Worm (Caenorhabditis elegans): ENCODE data around the gene W06G6.2.

Gene W06G6.2

DNA sequence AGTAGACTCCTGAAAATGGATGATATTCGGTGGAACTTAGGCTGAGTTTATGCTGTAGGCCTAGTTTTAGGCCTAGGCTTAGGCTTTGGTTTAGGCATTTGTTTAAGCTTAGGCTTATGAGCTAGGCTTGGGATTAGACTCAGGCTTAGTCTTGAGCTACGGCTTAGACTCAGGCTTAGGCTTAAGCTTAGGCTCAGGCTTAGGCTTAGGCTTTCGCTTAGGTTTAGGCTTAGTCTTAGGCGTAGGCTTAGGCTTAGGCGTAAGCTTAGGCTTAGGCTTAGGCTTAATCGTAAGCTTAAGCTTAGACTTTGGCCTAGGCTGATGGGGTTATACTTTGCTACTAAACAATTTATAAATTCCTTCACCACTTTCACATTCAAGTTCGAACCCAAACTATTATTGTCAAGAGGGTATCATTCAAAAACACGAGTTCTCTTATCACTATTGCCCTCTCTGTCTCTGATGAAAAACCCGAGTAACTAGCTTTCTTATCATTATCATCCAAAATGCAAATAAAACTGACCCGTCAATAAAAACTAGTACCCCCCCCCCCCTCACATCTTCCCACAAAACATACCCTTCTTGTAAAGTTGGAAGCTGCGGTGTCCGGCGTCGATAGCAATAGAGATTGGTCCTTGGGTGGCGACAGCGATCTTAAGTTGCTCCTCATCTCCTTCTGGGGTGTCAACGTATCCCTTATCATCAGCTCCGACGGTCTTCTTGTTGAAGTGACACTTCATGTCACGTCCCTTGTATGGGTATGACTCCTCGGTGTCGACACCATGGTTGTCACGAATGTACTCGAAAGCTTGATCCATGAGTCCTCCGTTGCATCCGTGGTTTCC lies 35.9 kb upstream of the W06G6.2 start (continued):
- TF ChIP-seq dpl-1 (GFP tag; optimal IDR thresholded peaks at IDR 0.05) = no peak
- TF ChIP-seq hif-1 (tag; optimal IDR thresholded peaks at IDR 0.05) = no peak
- no peak for TF ChIP-seq lin-39 (tag; optimal IDR thresholded peaks at IDR 0.05)
- no peak for TF ChIP-seq set-16 (GFP tag; IDR thresholded peaks at IDR 0.05)
- TF ChIP-seq ZK546.5 (tag; optimal IDR thresholded peaks at IDR 0.05) = no peak
- no peak for TF ChIP-seq egl-43 (GFP tag; IDR thresholded peaks at IDR 0.05)
- TF ChIP-seq vab-7 (GFP tag; IDR thresholded peaks at IDR 0.05) = no peak
- no peak for TF ChIP-seq nhr-10 (tag; optimal IDR thresholded peaks at IDR 0.05)
- no peak for TF ChIP-seq unc-39 (tag; optimal IDR thresholded peaks at IDR 0.05)
- TF ChIP-seq saeg-2 (GFP tag; IDR thresholded peaks at IDR 0.05) = 0 out of 2 replicates have a peak, but pooled peaks have one; percentile 22
- no peak for TF ChIP-seq madf-9 (GFP tag; conservative IDR thresholded peaks at IDR 0.05)
- TF ChIP-seq ceh-32 (tag; optimal IDR thresholded peaks at IDR 0.05; ENCODE audit: poor library complexity) = no peak
- TF ChIP-seq unc-62 (GFP tag; optimal IDR thresholded peaks at IDR 0.05 in 1 of 2) = peak; percentile 2 to 84
- no peak for TF ChIP-seq unc-62 (tag; optimal IDR thresholded peaks at IDR 0.05)
- TF ChIP-seq Y48G9A.11 (GFP tag; IDR thresholded peaks at IDR 0.05) = no peak
- TF ChIP-seq mdt-29 (GFP tag; IDR thresholded peaks at IDR 0.05) = peak; percentile 10; the same call in 1 of the 2 replicates
- TF ChIP-seq pha-4 (GFP tag; IDR thresholded peaks at IDR 0.05) = peak; percentile 64; the same call in 1 of the 2 replicates
- no peak for TF ChIP-seq pha-4 (tag; optimal IDR thresholded peaks at IDR 0.05)
- TF ChIP-seq lin-13 (GFP tag; optimal IDR thresholded peaks at IDR 0.05) = no peak
- no peak for TF ChIP-seq mdl-1 (tag; optimal IDR thresholded peaks at IDR 0.05)
- TF ChIP-seq ceh-20 (GFP tag; IDR thresholded peaks at IDR 0.05) = no peak
- TF ChIP-seq nhr-76 (tag; optimal IDR thresholded peaks at IDR 0.05) = no peak
- TF ChIP-seq snpc-4 (tag; optimal IDR thresholded peaks at IDR 0.05) = no peak
- TF ChIP-seq aly-2 (tag; optimal IDR thresholded peaks at IDR 0.05) = no peak
- TF ChIP-seq sdz-12 (GFP tag; optimal IDR thresholded peaks at IDR 0.05) = no peak
- TF ChIP-seq F37D6.2 (tag; optimal IDR thresholded peaks at IDR 0.05) = no peak
- TF ChIP-seq hlh-30 (tag; optimal IDR thresholded peaks at IDR 0.05; ENCODE audit: insufficient read depth) = peak; percentile 43
- no peak for TF ChIP-seq duxl-1 (tag; optimal IDR thresholded peaks at IDR 0.05; ENCODE audit: poor library complexity)
- TF ChIP-seq daf-8 (GFP tag; IDR thresholded peaks at IDR 0.05) = no peak
- TF ChIP-seq pqm-1 (tag; optimal IDR thresholded peaks at IDR 0.05) = peak; percentile 81
- no peak for TF ChIP-seq F26F4.8 (GFP tag; conservative IDR thresholded peaks at IDR 0.05)
- TF ChIP-seq ceh-62 (tag; optimal IDR thresholded peaks at IDR 0.05) = no peak
- no peak for TF ChIP-seq Y75B8A.6 (GFP tag; IDR thresholded peaks at IDR 0.05)
- no peak for TF ChIP-seq zfp-2 (tag; optimal IDR thresholded peaks at IDR 0.05)
- no peak for TF ChIP-seq arid-1 (GFP tag; conservative IDR thresholded peaks at IDR 0.05)
- TF ChIP-seq snpc-1.2 (GFP tag; IDR thresholded peaks at IDR 0.05) = no peak
- TF ChIP-seq nhr-28 (tag; optimal IDR thresholded peaks at IDR 0.05) = peak; percentile 69
- no peak for TF ChIP-seq egl-27 (tag; optimal IDR thresholded peaks at IDR 0.05)
- TF ChIP-seq T20F7.1 (GFP tag; optimal IDR thresholded peaks at IDR 0.05) = peak; percentile 32
- TF ChIP-seq nhr-42 (GFP tag; IDR thresholded peaks at IDR 0.05) = no peak
- no peak for TF ChIP-seq lin-29 (GFP tag; IDR thresholded peaks at IDR 0.05)
- TF ChIP-seq ceh-44 (GFP tag; IDR thresholded peaks at IDR 0.05) = no peak
- TF ChIP-seq lin-15B (tag; optimal IDR thresholded peaks at IDR 0.05) = no peak
- no peak for TF ChIP-seq daf-19 (GFP tag; conservative IDR thresholded peaks at IDR 0.05)
- no peak for TF ChIP-seq zip-2 (tag; optimal IDR thresholded peaks at IDR 0.05)
- TF ChIP-seq lin-38 (GFP tag; IDR thresholded peaks at IDR 0.05) = 0 out of 2 replicates have a peak, but pooled peaks have one; percentile 22
- TF ChIP-seq jun-1 (tag; optimal IDR thresholded peaks at IDR 0.05) = no peak
- no peak for TF ChIP-seq daf-16 (GFP tag; optimal IDR thresholded peaks at IDR 0.05)
- TF ChIP-seq daf-16 (tag; optimal IDR thresholded peaks at IDR 0.05) = peak; percentile 69
- TF ChIP-seq mes-2 (tag; optimal IDR thresholded peaks at IDR 0.05; ENCODE audit: poor library complexity, severe bottlenecking) = no peak
